Fruit fly (Drosophila melanogaster): ENCODE data around the gene nAChRbeta1.
A peak's percentile ranks its signal among the peaks of the same experiment; 100 is the strongest.

Gene nAChRbeta1

dm6 chr3L:4389104-4389503 lies 40.0 kb upstream of the nAChRbeta1 start (continued):
- TF ChIP-seq CG11902 (GFP tag; optimal IDR thresholded peaks at IDR 0.05) (no peak), achi (GFP tag; optimal IDR thresholded peaks at IDR 0.05) (no peak), CG32006 (GFP tag; optimal IDR thresholded peaks at IDR 0.05) (no peak), Eip78C (GFP tag) (peak; percentile 62), Ets21C (GFP tag; optimal IDR thresholded peaks at IDR 0.05) (no peak), Smox (GFP tag; optimal IDR thresholded peaks at IDR 0.05) (peak; percentile 30), Hr4 (GFP tag; optimal IDR thresholded peaks at IDR 0.05) (no peak), dac (GFP tag; optimal IDR thresholded peaks at IDR 0.05) (no peak), CG4318 (GFP tag; optimal IDR thresholded peaks at IDR 0.05) (no peak), CG1621 (tag; optimal IDR thresholded peaks at IDR 0.05) (no peak), OdsH (GFP tag; optimal IDR thresholded peaks at IDR 0.05) (no peak), topi (GFP tag; optimal IDR thresholded peaks at IDR 0.05) (peak; percentile 54), esn (GFP tag; optimal IDR thresholded peaks at IDR 0.05) (peak; percentile 38), lz (GFP tag; optimal IDR thresholded peaks at IDR 0.05) (peak; percentile 16), acj6 (GFP tag; optimal IDR thresholded peaks at IDR 0.05) (no peak), CG3032 (tag; optimal IDR thresholded peaks at IDR 0.05) (no peak), CG8632 (GFP tag; optimal IDR thresholded peaks at IDR 0.05) (no peak), CG6808 (GFP tag; optimal IDR thresholded peaks at IDR 0.05) (no peak), CG15336 (GFP tag; IDR thresholded peaks at IDR 0.05) (peak; percentile 50; the same call in 1 of the 2 replicates), CG31627 (GFP tag; optimal IDR thresholded peaks at IDR 0.05) (peak; percentile 47), Lpt (GFP tag; optimal IDR thresholded peaks at IDR 0.05) (no peak), Hr39 (GFP tag; optimal IDR thresholded peaks at IDR 0.05) (peak; percentile 42), CG3919 (GFP tag; optimal IDR thresholded peaks at IDR 0.05) (peak; percentile 39), CG6854 (GFP tag; optimal IDR thresholded peaks at IDR 0.05) (no peak), CG16779 (tag; optimal IDR thresholded peaks at IDR 0.05) (no peak), CG34406 (GFP tag; optimal IDR thresholded peaks at IDR 0.05) (no peak), CG8319 (GFP tag; optimal IDR thresholded peaks at IDR 0.05) (no peak), CG7368 (GFP tag; optimal IDR thresholded peaks at IDR 0.05) (no peak), CG11762 (GFP tag; optimal IDR thresholded peaks at IDR 0.05; ENCODE audit: insufficient read depth) (no peak), Hr38 (GFP tag; optimal IDR thresholded peaks at IDR 0.05) (no peak), Sox14 (GFP tag; optimal IDR thresholded peaks at IDR 0.05) (no peak), fd85E (GFP tag; optimal IDR thresholded peaks at IDR 0.05) (no peak), Blimp-1 (GFP tag; optimal IDR thresholded peaks at IDR 0.05) (no peak), vri (GFP tag; optimal IDR thresholded peaks at IDR 0.05) (no peak), Met (GFP tag; optimal IDR thresholded peaks at IDR 0.05) (peak; percentile 53), Eip93F (GFP tag; optimal IDR thresholded peaks at IDR 0.05) (no peak), CG10669 (GFP tag; optimal IDR thresholded peaks at IDR 0.05) (no peak), svp (GFP tag) (peak; percentile 72), dsx (GFP tag; optimal IDR thresholded peaks at IDR 0.05; ENCODE audit: poor library complexity, severe bottlenecking) (no peak)

- TF ChIP-seq esn (GFP tag; optimal IDR thresholded peaks at IDR 0.05) (no peak), Hr4 (GFP tag; optimal IDR thresholded peaks at IDR 0.05) (peak; percentile 70), vri (GFP tag; optimal IDR thresholded peaks at IDR 0.05) (no peak), CG16779 (tag; optimal IDR thresholded peaks at IDR 0.05) (no peak), CG6792 (GFP tag; optimal IDR thresholded peaks at IDR 0.05) (no peak), salr (GFP tag; optimal IDR thresholded peaks at IDR 0.05) (no peak), CG6808 (GFP tag; optimal IDR thresholded peaks at IDR 0.05) (no peak), CG1621 (tag; optimal IDR thresholded peaks at IDR 0.05) (no peak), CG15336 (GFP tag; IDR thresholded peaks at IDR 0.05) (peak; percentile 80), Eip93F (GFP tag; optimal IDR thresholded peaks at IDR 0.05) (no peak), Ets96B (tag; optimal IDR thresholded peaks at IDR 0.05) (no peak), dsx (GFP tag; optimal IDR thresholded peaks at IDR 0.05; ENCODE audit: poor library complexity, severe bottlenecking) (no peak), fkh (GFP tag; optimal IDR thresholded peaks at IDR 0.05) (no peak), eg (GFP tag; IDR thresholded peaks at IDR 0.05) (peak; percentile 89), CG11902 (GFP tag; optimal IDR thresholded peaks at IDR 0.05) (no peak), CG6276 (GFP tag; optimal IDR thresholded peaks at IDR 0.05) (peak; percentile 78), acj6 (GFP tag; optimal IDR thresholded peaks at IDR 0.05) (no peak), Hr39 (GFP tag; optimal IDR thresholded peaks at IDR 0.05) (no peak), CG11294 (GFP tag; IDR thresholded peaks at IDR 0.05) (peak; percentile 63; the same call in 1 of the 2 replicates), spab (GFP tag; optimal IDR thresholded peaks at IDR 0.05) (no peak), dac (GFP tag; optimal IDR thresholded peaks at IDR 0.05) (peak; percentile 37), svp (GFP tag) (no peak), CG4318 (GFP tag; optimal IDR thresholded peaks at IDR 0.05) (peak; percentile 15), Smox (GFP tag; optimal IDR thresholded peaks at IDR 0.05) (no peak), OdsH (GFP tag; optimal IDR thresholded peaks at IDR 0.05) (peak; percentile 6), CG6163 (GFP tag; IDR thresholded peaks at IDR 0.05) (peak; percentile 73), CG8319 (GFP tag; optimal IDR thresholded peaks at IDR 0.05) (no peak), fd85E (GFP tag; optimal IDR thresholded peaks at IDR 0.05) (no peak), CG8632 (GFP tag; optimal IDR thresholded peaks at IDR 0.05) (no peak), CG10631 (GFP tag; optimal IDR thresholded peaks at IDR 0.05) (no peak), Lpt (GFP tag; optimal IDR thresholded peaks at IDR 0.05) (no peak)
Measured at dm6 chr3L:4392851-4393250, 36.3 kb upstream of the nAChRbeta1 start.

Data from whole organism, prepupa.